Fruit fly (Drosophila melanogaster): Measurements from ENCODE around the gene bin.

bin gene

DNA sequence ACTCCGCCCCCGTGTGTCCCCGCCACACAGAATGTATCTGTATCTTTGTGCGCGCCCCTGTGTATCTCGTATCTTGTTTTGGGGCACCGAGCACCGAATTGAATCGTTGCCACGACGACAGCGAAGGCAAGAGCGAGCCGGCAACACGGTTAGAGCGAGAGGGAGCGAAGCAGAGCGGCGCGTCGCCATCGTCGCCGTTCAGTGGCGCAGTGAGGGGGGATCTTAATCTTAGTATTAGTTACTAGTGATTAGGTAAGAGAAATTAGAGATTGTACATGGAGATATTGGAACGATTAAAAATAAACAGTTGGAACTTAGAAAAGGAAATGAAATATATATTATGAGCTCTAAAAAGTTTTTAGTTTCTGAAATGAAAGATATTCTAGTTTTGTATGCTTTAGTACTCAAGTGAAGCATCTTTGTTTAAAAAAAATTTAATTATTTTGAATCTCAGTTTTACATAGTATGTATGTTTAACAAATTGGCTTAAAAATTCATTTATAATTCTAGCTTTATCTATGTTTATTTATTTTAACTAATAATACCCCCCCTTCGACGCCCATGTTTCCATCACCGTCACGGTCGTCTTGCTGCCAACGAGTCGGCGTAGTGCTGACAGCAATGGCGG is 1.4 kb upstream of the bin start:
- TF ChIP-seq fru (GFP tag; optimal IDR thresholded peaks at IDR 0.05) (peak; percentile 74), sv (GFP tag; optimal IDR thresholded peaks at IDR 0.05) (peak; percentile 67), Myc (optimal IDR thresholded peaks at IDR 0.05) (no peak), lola (GFP tag; optimal IDR thresholded peaks at IDR 0.05) (no peak), usp (GFP tag; optimal IDR thresholded peaks at IDR 0.05) (no peak), CG32264 (GFP tag; optimal IDR thresholded peaks at IDR 0.05) (no peak), OdsH (GFP tag; optimal IDR thresholded peaks at IDR 0.05) (peak; percentile 41), CG9705 (GFP tag; optimal IDR thresholded peaks at IDR 0.05) (peak; percentile 30), Abd-B (GFP tag; optimal IDR thresholded peaks at IDR 0.05) (no peak), foxo (GFP tag; optimal IDR thresholded peaks at IDR 0.05) (peak in 1 of 2 experiments; percentile 81), dmrt93B (GFP tag; optimal IDR thresholded peaks at IDR 0.05) (peak; percentile 77), pan (optimal IDR thresholded peaks at IDR 0.05) (no peak), Jra (GFP tag; optimal IDR thresholded peaks at IDR 0.05) (no peak), h (GFP tag; optimal IDR thresholded peaks at IDR 0.05) (peak; percentile 68), Vsx2 (GFP tag; optimal IDR thresholded peaks at IDR 0.05; ENCODE audit: partially characterized antibody) (no peak), sage (GFP tag; optimal IDR thresholded peaks at IDR 0.05) (no peak), Sp1 (GFP tag; optimal IDR thresholded peaks at IDR 0.05) (peak; percentile 83), Dif (GFP tag; optimal IDR thresholded peaks at IDR 0.05; ENCODE audit: partially characterized antibody) (no peak), Dfd (GFP tag; optimal IDR thresholded peaks at IDR 0.05) (peak; percentile 14), br (GFP tag; optimal IDR thresholded peaks at IDR 0.05) (no peak), CrebA (GFP tag; optimal IDR thresholded peaks at IDR 0.05; ENCODE audit: borderline replicate concordance) (no peak), tai (GFP tag; optimal IDR thresholded peaks at IDR 0.05) (no peak), rgr (GFP tag; optimal IDR thresholded peaks at IDR 0.05) (peak; percentile 59), jim (GFP tag; optimal IDR thresholded peaks at IDR 0.05) (no peak), GATAd (GFP tag; optimal IDR thresholded peaks at IDR 0.05) (no peak), N (GFP tag; optimal IDR thresholded peaks at IDR 0.05) (no peak), woc (GFP tag; optimal IDR thresholded peaks at IDR 0.05) (peak; percentile 47), dl (GFP tag; optimal IDR thresholded peaks at IDR 0.05; ENCODE audit: insufficient read depth in 1 of 2, partially characterized antibody in 2 of 2) (no peak), psq (GFP tag; optimal IDR thresholded peaks at IDR 0.05) (peak; percentile 67), dsf (GFP tag; optimal IDR thresholded peaks at IDR 0.05; ENCODE audit: borderline replicate concordance) (no peak), brk (GFP tag; optimal IDR thresholded peaks at IDR 0.05) (no peak), Hr83 (GFP tag; optimal IDR thresholded peaks at IDR 0.05; ENCODE audit: poor library complexity, severe bottlenecking) (peak; percentile 5), Hr78 (GFP tag; optimal IDR thresholded peaks at IDR 0.05) (no peak), ey (GFP tag; optimal IDR thresholded peaks at IDR 0.05) (peak; percentile 24), Hnf4 (GFP tag; optimal IDR thresholded peaks at IDR 0.05) (no peak), HLH106 (tag; optimal IDR thresholded peaks at IDR 0.05) (peak; percentile 76), Rel (GFP tag; optimal IDR thresholded peaks at IDR 0.05) (no peak), Rel (tag; optimal IDR thresholded peaks at IDR 0.05) (no peak), Mio (GFP tag; optimal IDR thresholded peaks at IDR 0.05) (no peak)

- TF ChIP-seq ey (GFP tag; optimal IDR thresholded peaks at IDR 0.05) (no peak), N (GFP tag; optimal IDR thresholded peaks at IDR 0.05) (no peak), rgr (GFP tag; optimal IDR thresholded peaks at IDR 0.05) (no peak), OdsH (GFP tag; optimal IDR thresholded peaks at IDR 0.05) (no peak), foxo (GFP tag; optimal IDR thresholded peaks at IDR 0.05) (no peak), Hr83 (GFP tag; optimal IDR thresholded peaks at IDR 0.05; ENCODE audit: poor library complexity, severe bottlenecking) (no peak), dl (GFP tag; optimal IDR thresholded peaks at IDR 0.05; ENCODE audit: insufficient read depth in 1 of 2, partially characterized antibody in 2 of 2) (no peak)
Observed at dm6 chr3L:6993350-6993749, 2.9 kb downstream of the bin start.
